Worm (Caenorhabditis elegans) whole organism, L3 larva: ENCODE results near the gene mrps-9.

ENCODE experiments used
- ZK546.5 ChIP-seq: sonication (generic microtip); optimal IDR thresholded peaks from 2 replicates; lab custom pipeline; 2017; ENCODE audit warnings: missing biosample characterization, missing genetic modification characterization
- ama-1 ChIP-seq: fragments of 150-350 bp; optimal IDR thresholded peaks from 2 replicates; lab custom pipeline; 2018
- ceh-28 ChIP-seq: fragments of 150-350 bp; optimal IDR thresholded peaks from 2 replicates; lab custom pipeline; 2014; ENCODE audit warnings: missing biosample characterization, missing genetic modification reagents, missing genetic modification characterization
- ceh-82 ChIP-seq: fragments of 150-350 bp; optimal IDR thresholded peaks from 2 replicates; lab custom pipeline; 2014; ENCODE audit warnings: missing biosample characterization, missing genetic modification characterization
- egl-5 ChIP-seq: fragments of 150-350 bp; optimal IDR thresholded peaks from 2 replicates; lab custom pipeline; 2017; ENCODE audit warnings: missing biosample characterization, missing genetic modification reagents, missing genetic modification characterization, inconsistent platforms
- lin-15B ChIP-seq: fragments of 150-350 bp; optimal IDR thresholded peaks from 2 replicates; lab custom pipeline; 2014; ENCODE audit warnings: missing biosample characterization, missing genetic modification characterization
- mdl-1 ChIP-seq: fragments of 150-350 bp; optimal IDR thresholded peaks from 2 replicates; lab custom pipeline; 2014; ENCODE audit warnings: missing biosample characterization, missing genetic modification characterization
- nhr-11 ChIP-seq: fragments of 150-350 bp; optimal IDR thresholded peaks from 2 replicates; lab custom pipeline; 2014; ENCODE audit warnings: missing biosample characterization, missing genetic modification characterization
- nhr-237 ChIP-seq: fragments of 150-350 bp; optimal IDR thresholded peaks from 2 replicates; lab custom pipeline; 2014; ENCODE audit warnings: missing biosample characterization, missing genetic modification characterization
- nhr-43 ChIP-seq: sonication (generic microtip); optimal IDR thresholded peaks from 2 replicates; lab custom pipeline; 2016; ENCODE audit warnings: mild to moderate bottlenecking, missing genetic modification characterization, missing compliant biosample characterization; ENCODE audit not compliant: poor library complexity, severe bottlenecking
- unc-39 ChIP-seq: sonication (generic microtip); optimal IDR thresholded peaks from 4 replicates; lab custom pipeline; 2017; ENCODE audit warnings: missing biosample characterization, missing genetic modification characterization
- unc-62 ChIP-seq: fragments of 150-350 bp; sonication (generic microtip); optimal IDR thresholded peaks from 4 replicates; lab custom pipeline; 2014; ENCODE audit warnings: missing biosample characterization, missing genetic modification reagents, missing genetic modification characterization
- ztf-4 ChIP-seq: fragments of 150-350 bp; optimal IDR thresholded peaks from 2 replicates; lab custom pipeline; 2014; ENCODE audit warnings: missing biosample characterization, missing genetic modification characterization

- TF ChIP-seq nhr-43 (tag; lab: Kevin White, UChicago) (no peak), ama-1 (lab: Kevin White, UChicago) (no peak), ztf-4 (tag; lab: Kevin White, UChicago) (no peak), ceh-82 (no peak), ceh-28 (tag; lab: Kevin White, UChicago) (no peak), mdl-1 (tag; lab: Kevin White, UChicago) (no peak), unc-39 (tag; lab: Kevin White, UChicago) (no peak), unc-62 (GFP tag; lab: Kevin White, UChicago) (no peak), nhr-11 (tag; lab: Kevin White, UChicago) (no peak), lin-15B (tag; lab: Kevin White, UChicago) (no peak), nhr-237 (tag; lab: Kevin White, UChicago) (no peak), egl-5 (tag; lab: Kevin White, UChicago) (no peak), ZK546.5 (tag; lab: Kevin White, UChicago) (no peak)
Measured at ce11 chrIII:8235358-8235757, 30.5 kb upstream of the mrps-9 start, which contains the start of gene C02F5.14.
